Fruit fly (Drosophila melanogaster) whole organism, embryonic: Measurements from ENCODE around the gene CG32295.

Experiments
- Adf1 ChIP-seq: fragments of 200-800 bp; sonication (Bioruptor generic); IDR thresholded peaks from 2 replicates; pipeline ENCODE4 v1.3.6; 2022; ENCODE audit warnings: missing biosample characterization, missing genetic modification characterization
- Antp ChIP-seq: fragments of 200-800 bp; sonication (Bioruptor generic); optimal IDR thresholded peaks from 3 replicates; lab custom pipeline; 2016; ENCODE audit warnings: missing biosample characterization, missing genetic modification characterization
- B-H2 ChIP-seq: fragments of 200-800 bp; sonication (Bioruptor generic); optimal IDR thresholded peaks from 2 replicates; lab custom pipeline; 2018; ENCODE audit warnings: missing biosample characterization, mild to moderate bottlenecking, missing genetic modification characterization
- BtbVII ChIP-seq: fragments of 200-800 bp; sonication (Bioruptor generic); optimal IDR thresholded peaks from 3 replicates; lab custom pipeline; 2017; ENCODE audit warnings: missing biosample characterization, mild to moderate bottlenecking, missing genetic modification characterization
- CG10979 ChIP-seq: fragments of 200-800 bp; sonication (Bioruptor generic); optimal IDR thresholded peaks from 2 replicates; lab custom pipeline; 2018; ENCODE audit warnings: missing biosample characterization, mild to moderate bottlenecking, missing genetic modification characterization, moderate library complexity
- CG11504 ChIP-seq: fragments of 200-800 bp; sonication (Bioruptor generic); optimal IDR thresholded peaks from 3 replicates; lab custom pipeline; 2019; ENCODE audit warnings: missing biosample characterization, mild to moderate bottlenecking, missing genetic modification characterization, moderate library complexity
- CG12299 ChIP-seq: fragments of 200-800 bp; sonication (Bioruptor generic); optimal IDR thresholded peaks from 2 replicates; lab custom pipeline; 2018; ENCODE audit warnings: missing biosample characterization, mild to moderate bottlenecking, missing genetic modification characterization
- CG12391 ChIP-seq: fragments of 200-800 bp; sonication (Bioruptor generic); optimal IDR thresholded peaks from 3 replicates; lab custom pipeline; 2018; ENCODE audit warnings: missing biosample characterization, mild to moderate bottlenecking, missing genetic modification characterization, moderate library complexity
- CG12769 ChIP-seq: fragments of 200-800 bp; sonication (Bioruptor generic); optimal IDR thresholded peaks from 2 replicates; lab custom pipeline; 2019; ENCODE audit warnings: missing biosample characterization, mild to moderate bottlenecking, missing genetic modification characterization, moderate library complexity
- CG18476 ChIP-seq: fragments of 200-800 bp; sonication (Bioruptor generic); optimal IDR thresholded peaks from 2 replicates; lab custom pipeline; 2016; ENCODE audit warnings: missing biosample characterization, mild to moderate bottlenecking, missing genetic modification characterization
- CG2712 ChIP-seq: fragments of 200-800 bp; optimal IDR thresholded peaks from 3 replicates; lab custom pipeline; 2019; ENCODE audit warnings: missing biosample characterization, mild to moderate bottlenecking, missing genetic modification characterization, moderate library complexity
- CG4360 ChIP-seq: fragments of 200-800 bp; sonication (Bioruptor generic); IDR thresholded peaks from 2 replicates; pipeline ENCODE4 v1.3.6; 2022; ENCODE audit warnings: missing biosample characterization, missing genetic modification characterization
- CG7839 ChIP-seq: fragments of 200-800 bp; sonication (Bioruptor generic); optimal IDR thresholded peaks from 3 replicates; lab custom pipeline; 2018; ENCODE audit warnings: missing biosample characterization, mild to moderate bottlenecking, missing genetic modification characterization, moderate library complexity
- CG8359 ChIP-seq: fragments of 200-800 bp; sonication (Bioruptor generic); optimal IDR thresholded peaks from 2 replicates; lab custom pipeline; 2017; ENCODE audit warnings: missing biosample characterization, mild to moderate bottlenecking, missing genetic modification characterization, borderline replicate concordance
- Chrac-16 ChIP-seq: fragments of 200-800 bp; sonication (Bioruptor generic); optimal IDR thresholded peaks from 3 replicates; lab custom pipeline; 2016; ENCODE audit warnings: missing biosample characterization, missing genetic modification characterization
- CoRest ChIP-seq: fragments of 200-800 bp; sonication (Bioruptor generic); optimal IDR thresholded peaks from 3 replicates; lab custom pipeline; 2018; ENCODE audit warnings: missing biosample characterization, mild to moderate bottlenecking, missing genetic modification characterization, moderate library complexity
- Dip3 ChIP-seq: fragments of 200-800 bp; sonication (Bioruptor generic); optimal IDR thresholded peaks from 3 replicates; lab custom pipeline; 2016; ENCODE audit warnings: missing biosample characterization, missing genetic modification characterization
- Ets65A ChIP-seq: fragments of 200-800 bp; sonication (Bioruptor generic); peaks from one replicate; lab custom pipeline; 2016; ENCODE audit warnings: missing biosample characterization, missing genetic modification characterization
- H15 ChIP-seq: fragments of 200-800 bp; sonication (Bioruptor generic); IDR thresholded peaks from 3 replicates; pipeline ENCODE4 v1.3.6; 2022; ENCODE audit warnings: missing biosample characterization, missing genetic modification characterization
- Hey ChIP-seq: fragments of 200-800 bp; sonication (Bioruptor generic); optimal IDR thresholded peaks from 3 replicates; lab custom pipeline; 2018; ENCODE audit warnings: missing biosample characterization, mild to moderate bottlenecking, missing genetic modification characterization
- HmgD ChIP-seq: fragments of 200-800 bp; sonication (Bioruptor generic); optimal IDR thresholded peaks from 3 replicates; lab custom pipeline; 2016; ENCODE audit warnings: missing biosample characterization, missing genetic modification characterization
- Lpt ChIP-seq: fragments of >200 bp; optimal IDR thresholded peaks from 2 replicates; lab custom pipeline; 2018; ENCODE audit warnings: missing biosample characterization, missing genetic modification characterization
- NK7.1 ChIP-seq: fragments of 200-800 bp; sonication (Bioruptor generic); optimal IDR thresholded peaks from 3 replicates; lab custom pipeline; 2016; ENCODE audit warnings: missing biosample characterization, missing genetic modification characterization
- Ravus ChIP-seq: fragments of 200-800 bp; sonication (Bioruptor generic); IDR thresholded peaks from 2 replicates; pipeline ENCODE4 v1.3.6; 2022; ENCODE audit warnings: missing biosample characterization, missing genetic modification characterization
- ac ChIP-seq: fragments of 200-800 bp; sonication (Bioruptor generic); optimal IDR thresholded peaks from 3 replicates; lab custom pipeline; 2017; ENCODE audit warnings: missing biosample characterization, mild to moderate bottlenecking, missing genetic modification characterization
- crol ChIP-seq: fragments of 200-800 bp; sonication (Bioruptor generic); IDR thresholded peaks from 2 replicates; pipeline ENCODE4 v1.3.6; 2022; ENCODE audit warnings: missing biosample characterization, missing genetic modification characterization
- cwo ChIP-seq: fragments of 200-800 bp; sonication (Bioruptor generic); optimal IDR thresholded peaks from 3 replicates; lab custom pipeline; 2017; ENCODE audit warnings: missing biosample characterization, missing genetic modification characterization, mild to moderate bottlenecking, moderate library complexity, missing genetic modification reagents
- dati ChIP-seq: fragments of 200-800 bp; sonication (Bioruptor generic); IDR thresholded peaks from 2 replicates; pipeline ENCODE4 v1.3.6; 2022; ENCODE audit warnings: missing biosample characterization, missing genetic modification characterization
- gem ChIP-seq: fragments of 200-800 bp; sonication (Bioruptor generic); optimal IDR thresholded peaks from 2 replicates; lab custom pipeline; 2019; ENCODE audit warnings: missing biosample characterization, mild to moderate bottlenecking, missing genetic modification characterization, moderate library complexity
- ind ChIP-seq: fragments of 200-800 bp; sonication (Bioruptor generic); optimal IDR thresholded peaks from 3 replicates; lab custom pipeline; 2016; ENCODE audit warnings: missing biosample characterization, missing genetic modification characterization
- kay ChIP-seq: fragments of 200-800 bp; sonication (Bioruptor generic); optimal IDR thresholded peaks from 2 replicates; lab custom pipeline; 2016; ENCODE audit warnings: missing biosample characterization, missing genetic modification characterization
- ken ChIP-seq: fragments of 200-800 bp; sonication (Bioruptor generic); IDR thresholded peaks from 3 replicates; pipeline ENCODE4 v1.3.6; 2022; ENCODE audit warnings: missing biosample characterization, missing genetic modification characterization
- mirr ChIP-seq: fragments of 200-800 bp; sonication (Bioruptor generic); optimal IDR thresholded peaks from 3 replicates; lab custom pipeline; 2018; ENCODE audit warnings: missing biosample characterization, mild to moderate bottlenecking, missing genetic modification characterization
- nerfin-1 ChIP-seq: fragments of 200-800 bp; sonication (Bioruptor generic); optimal IDR thresholded peaks from 3 replicates; lab custom pipeline; 2019; ENCODE audit warnings: missing biosample characterization, mild to moderate bottlenecking, missing genetic modification characterization, moderate library complexity
- phol ChIP-seq: fragments of 200-800 bp; sonication (Bioruptor generic); optimal IDR thresholded peaks from 3 replicates; lab custom pipeline; 2018; ENCODE audit warnings: missing biosample characterization, mild to moderate bottlenecking, missing genetic modification characterization, moderate library complexity
- sd ChIP-seq: fragments of 200-800 bp; sonication (Bioruptor generic); optimal IDR thresholded peaks from 3 replicates; lab custom pipeline; 2018; ENCODE audit warnings: missing biosample characterization, mild to moderate bottlenecking, missing genetic modification characterization, moderate library complexity
- sim ChIP-seq: fragments of 200-800 bp; sonication (Bioruptor generic); IDR thresholded peaks from 2 replicates; pipeline ENCODE4 v1.3.6; 2022; ENCODE audit warnings: missing biosample characterization, missing genetic modification characterization
- slou ChIP-seq: fragments of 200-800 bp; sonication (Bioruptor generic); optimal IDR thresholded peaks from 3 replicates; lab custom pipeline; 2016; ENCODE audit warnings: missing biosample characterization, missing genetic modification characterization
- stc ChIP-seq: fragments of 200-800 bp; sonication (Bioruptor generic); IDR thresholded peaks from 2 replicates; pipeline ENCODE4 v1.3.6; 2022; ENCODE audit warnings: missing biosample characterization, missing genetic modification characterization
- tll ChIP-seq, 2 experiments: fragments of 200-800 bp in 1 of 2; fragments of >200 bp in 1 of 2; sonication (Bioruptor generic) in 1 of 2; optimal IDR thresholded peaks; 2 replicates each; lab custom pipeline; 2017 to 2019; ENCODE audit warnings: missing biosample characterization in 2 of 2, missing genetic modification characterization in 2 of 2, mild to moderate bottlenecking in 1 of 2, moderate library complexity in 1 of 2
- trh ChIP-seq: fragments of 200-800 bp; sonication (Bioruptor generic); optimal IDR thresholded peaks from 2 replicates; lab custom pipeline; 2016; ENCODE audit warnings: missing biosample characterization, missing genetic modification characterization
- z ChIP-seq: fragments of 200-800 bp; sonication (Bioruptor generic); IDR thresholded peaks from 3 replicates; pipeline ENCODE4 v1.3.6; 2022; ENCODE audit warnings: missing biosample characterization, missing genetic modification characterization

Gene CG32295

DNA sequence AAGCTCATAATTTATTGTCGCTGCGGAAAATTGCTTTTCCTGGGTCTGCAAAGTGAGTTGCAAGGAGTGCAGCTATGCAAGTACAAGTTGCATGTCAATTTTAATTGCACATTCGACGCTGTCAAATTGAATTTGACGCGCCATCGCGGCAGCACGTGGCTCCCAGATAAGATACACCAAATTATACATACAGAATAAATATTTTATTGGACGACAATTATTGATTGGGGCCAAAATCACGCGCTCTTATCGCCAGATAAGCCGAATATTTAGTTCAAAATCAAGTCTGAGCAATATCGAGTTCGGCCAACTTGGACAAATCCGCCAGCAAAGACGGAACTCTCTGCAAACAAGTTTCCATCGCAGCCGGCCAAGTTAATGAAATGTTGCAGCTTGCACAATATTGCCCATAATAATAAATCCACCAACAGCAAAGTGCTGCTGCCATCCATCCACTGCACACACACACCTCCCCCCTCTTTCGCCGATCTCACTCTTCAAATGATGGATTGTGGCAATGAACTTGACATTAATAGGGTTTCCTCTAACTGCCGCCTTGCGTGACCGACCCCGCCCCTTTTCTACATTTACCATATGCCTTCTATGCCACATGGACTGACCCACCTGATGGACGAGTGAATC, 17.8 kb upstream of the CG32295 start (continued):
- peak; percentile 53 for TF ChIP-seq cwo
- no peak for TF ChIP-seq CG18476 (GFP tag; lab: Kevin White, UChicago)
- TF ChIP-seq CG7839 (tag; lab: Kevin White, UChicago): no peak
- TF ChIP-seq Lpt: no peak
- TF ChIP-seq CG12769 (tag; lab: Kevin White, UChicago): no peak
- no peak for TF ChIP-seq Ravus (GFP tag; lab: Robert Waterston, UW)
- peak; percentile 47 for TF ChIP-seq mirr (GFP tag; lab: Kevin White, UChicago)
- TF ChIP-seq CoRest (tag; lab: Kevin White, UChicago): no peak
- TF ChIP-seq slou (GFP tag; lab: Kevin White, UChicago): no peak
- no peak for TF ChIP-seq Dip3 (GFP tag; lab: Kevin White, UChicago)
- no peak for TF ChIP-seq CG12299 (tag; lab: Kevin White, UChicago)
- TF ChIP-seq Ets65A: peak; percentile 69
- 0 out of 3 replicates have a peak, but pooled peaks have one; percentile 23 for TF ChIP-seq ken
- TF ChIP-seq Antp (GFP tag; lab: Kevin White, UChicago): no peak
- TF ChIP-seq BtbVII: no peak
- no peak for TF ChIP-seq kay
- TF ChIP-seq Adf1 (GFP tag; lab: Robert Waterston, UW): no peak
- TF ChIP-seq HmgD (GFP tag; lab: Kevin White, UChicago): no peak
- TF ChIP-seq ind: no peak
- TF ChIP-seq tll (GFP tag; optimal IDR thresholded peaks at IDR 0.05; lab: Kevin White, UChicago): no peak
- peak; percentile 57 for TF ChIP-seq crol
- no peak for TF ChIP-seq ac (GFP tag; lab: Kevin White, UChicago)
- no peak for TF ChIP-seq dati (GFP tag; lab: Robert Waterston, UW)
- no peak for TF ChIP-seq NK7.1
- TF ChIP-seq Hey (tag; lab: Kevin White, UChicago): peak; percentile 41
- TF ChIP-seq Chrac-16 (GFP tag; lab: Kevin White, UChicago): no peak
- no peak for TF ChIP-seq H15 (GFP tag; lab: Robert Waterston, UW)
- no peak for TF ChIP-seq CG4360 (GFP tag; lab: Robert Waterston, UW)
- TF ChIP-seq sim: no peak
- TF ChIP-seq B-H2 (GFP tag; lab: Kevin White, UChicago): no peak
- TF ChIP-seq trh: no peak
- no peak for TF ChIP-seq CG2712 (tag; lab: Kevin White, UChicago)
- TF ChIP-seq nerfin-1 (tag; lab: Kevin White, UChicago): no peak
- peak; percentile 38 for TF ChIP-seq sd

DNA sequence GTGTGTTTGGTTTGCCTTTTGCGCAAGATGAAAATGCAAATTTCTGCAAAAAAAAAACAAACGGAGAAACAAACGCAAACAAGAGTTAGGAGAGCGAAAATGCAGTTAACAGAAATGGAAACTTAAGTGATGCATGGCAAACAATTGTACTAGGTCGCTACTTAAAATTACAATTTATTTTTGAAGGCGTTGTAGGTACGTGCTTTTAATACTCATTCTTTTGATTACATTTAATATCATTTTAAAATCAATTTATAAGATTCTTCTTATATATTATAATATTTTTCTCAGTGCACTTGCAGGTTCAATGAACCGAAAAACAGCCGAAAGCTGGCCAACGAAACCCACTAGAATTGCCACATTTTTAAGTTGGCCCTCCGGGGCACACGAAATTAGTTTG, 14.6 kb upstream of the CG32295 start:
- peak; percentile 24 for TF ChIP-seq CG11504 (tag; lab: Kevin White, UChicago)
- no peak for TF ChIP-seq CG12391
- peak; percentile 9 for TF ChIP-seq phol (tag; lab: Kevin White, UChicago)
- TF ChIP-seq z: no peak
- peak; percentile 6 for TF ChIP-seq CG8359 (GFP tag; lab: Kevin White, UChicago)
- peak; percentile 7 for TF ChIP-seq CG10979 (tag; lab: Kevin White, UChicago)
- TF ChIP-seq stc (GFP tag; lab: Robert Waterston, UW): 0 out of 2 replicates have a peak, but pooled peaks have one; percentile 14
- TF ChIP-seq gem (tag; lab: Kevin White, UChicago): peak; percentile 5
